Worm (Caenorhabditis elegans) whole organism, L4/young adult: ENCODE data around the gene R09E10.13.
A peak's percentile ranks its signal among the peaks of the same experiment; 100 is the strongest.
"Not testable (repeated sequence)": the region's sequence is repeated elsewhere in the genome, so short reads cannot be mapped to it uniquely, and the experiment has no call there.

Experiments used
- W03F9.2 ChIP-seq: fragments of 150-350 bp; optimal IDR thresholded peaks from 2 replicates; lab custom pipeline; 2014; ENCODE audit warnings: missing biosample characterization, missing genetic modification characterization
- dao-5 ChIP-seq: sonication (generic microtip); optimal IDR thresholded peaks from 2 replicates; lab custom pipeline; 2016; ENCODE audit warnings: missing genotype, missing genetic modification characterization, moderate library complexity, missing compliant biosample characterization
- him-1 ChIP-seq: sonication (generic microtip); optimal IDR thresholded peaks from 2 replicates; lab custom pipeline; 2016; ENCODE audit warnings: missing genotype, missing genetic modification reagents, missing genetic modification characterization, missing compliant biosample characterization

Gene R09E10.13

ce11 chrIV:10295084-10295483 is at the start of gene R09E10.13:
R09E10.13 (minus strand) TSS chrIV:10295144.
- TF ChIP-seq dao-5 (tag; lab: Kevin White, UChicago) (no peak), him-1 (tag; lab: Kevin White, UChicago) (no peak), W03F9.2 (tag; lab: Kevin White, UChicago) (no peak)

ce11 chrIV:10344621-10345020 is 49.7 kb upstream of the R09E10.13 start:
- TF ChIP-seq him-1 (tag; lab: Kevin White, UChicago) (peak; percentile 1), W03F9.2 (tag; lab: Kevin White, UChicago) (no peak)

DNA sequence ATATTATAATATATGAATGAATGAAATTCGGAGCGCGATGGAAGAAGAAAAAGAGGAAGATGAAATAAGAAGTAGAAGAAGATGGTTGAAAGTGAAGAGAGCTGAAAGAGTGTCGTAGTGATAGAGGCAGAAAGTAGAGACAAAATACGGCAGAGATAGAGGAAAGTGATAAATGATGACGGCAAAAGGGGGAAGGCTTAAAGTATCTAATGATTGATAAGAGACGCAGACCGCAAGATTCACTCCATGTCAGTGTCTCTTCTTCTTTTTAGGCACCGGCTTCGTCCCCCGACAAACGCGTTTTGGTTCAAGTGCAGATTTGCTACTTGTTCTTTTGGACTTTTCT is 47.4 kb upstream of the R09E10.13 start:
- peak; percentile 27 for TF ChIP-seq W03F9.2 (tag; lab: Kevin White, UChicago)
- no peak for TF ChIP-seq him-1 (tag; lab: Kevin White, UChicago)
- no peak for TF ChIP-seq dao-5 (tag; lab: Kevin White, UChicago)

- no peak for TF ChIP-seq W03F9.2 (tag; lab: Kevin White, UChicago)
- TF ChIP-seq him-1 (tag; lab: Kevin White, UChicago) = peak; percentile 9
Observed at ce11 chrIV:10341618-10342360, 46.8 kb upstream of the R09E10.13 start.

- no peak for TF ChIP-seq him-1 (tag; lab: Kevin White, UChicago)
- no peak for TF ChIP-seq W03F9.2 (tag; lab: Kevin White, UChicago)
Observed at ce11 chrIV:10339701-10340100, 44.8 kb upstream of the R09E10.13 start.

DNA sequence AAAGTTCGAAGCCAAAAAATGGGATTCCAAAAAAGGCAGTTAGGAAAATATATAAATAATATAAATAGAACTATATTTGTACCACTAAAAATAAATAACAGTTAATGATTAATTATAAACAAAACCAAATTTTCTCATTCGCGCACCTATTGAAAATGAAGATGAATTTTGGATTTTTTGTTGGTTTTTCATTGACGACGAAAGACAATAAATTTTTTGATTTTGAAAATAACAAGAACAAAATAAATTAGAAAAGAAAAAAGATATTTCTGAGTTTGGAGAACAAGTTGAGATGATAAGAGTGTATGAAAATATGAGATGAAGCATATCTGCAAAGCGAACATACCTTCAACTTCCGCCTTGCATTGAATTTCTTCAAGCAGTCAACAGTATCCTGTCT is 42.3 kb upstream of the R09E10.13 start:
- TF ChIP-seq him-1 (tag; lab: Kevin White, UChicago) = no peak
- TF ChIP-seq W03F9.2 (tag; lab: Kevin White, UChicago) = no peak
- TF ChIP-seq dao-5 (tag; lab: Kevin White, UChicago) = no peak

DNA sequence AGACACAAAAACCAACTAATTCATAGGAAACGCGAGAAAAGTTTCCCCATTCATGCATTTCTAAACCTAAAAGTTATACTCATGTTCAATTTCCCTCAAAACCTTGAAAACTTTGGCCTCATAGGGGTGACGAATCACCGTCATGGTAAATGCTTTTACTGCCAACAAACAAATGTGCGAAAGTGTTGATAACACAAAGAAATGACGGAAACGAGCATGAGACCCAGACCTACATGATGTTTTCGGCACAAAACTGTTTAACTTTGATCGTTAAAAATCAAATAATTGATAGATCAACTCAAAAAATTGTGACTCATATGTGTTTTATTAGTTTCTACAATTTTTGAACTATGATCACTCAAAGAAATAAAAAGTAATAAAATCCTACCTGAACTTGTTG is 36.9 kb upstream of the R09E10.13 start:
- TF ChIP-seq W03F9.2 (tag; lab: Kevin White, UChicago) (no peak), him-1 (tag; lab: Kevin White, UChicago) (no peak)

DNA sequence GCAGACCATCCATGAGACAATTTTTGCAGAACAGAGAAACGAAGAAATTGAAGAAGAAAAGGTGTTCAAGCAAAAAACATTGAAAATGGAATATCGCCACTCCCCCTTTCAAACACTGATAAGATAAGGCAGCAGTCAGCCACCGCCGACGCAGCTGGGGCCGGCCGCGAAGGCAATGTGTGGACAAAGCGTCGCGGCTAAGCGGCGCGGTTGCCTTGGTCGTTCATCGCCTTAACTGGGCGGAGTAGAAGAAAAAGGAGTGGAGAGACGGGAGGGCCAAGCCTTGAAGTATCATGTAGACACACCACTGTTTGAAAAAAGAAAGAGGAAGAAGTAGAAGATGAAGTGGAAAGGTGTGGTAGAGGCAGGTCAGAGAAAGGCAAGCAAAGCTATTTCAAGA is 36.0 kb upstream of the R09E10.13 start:
- TF ChIP-seq W03F9.2 (tag; lab: Kevin White, UChicago) (no peak), him-1 (tag; lab: Kevin White, UChicago) (no peak)

- not testable (repeated sequence) for TF ChIP-seq W03F9.2, him-1, dao-5 (tag; lab: Kevin White, UChicago)
Observed at ce11 chrIV:10322650-10323049, 27.7 kb upstream of the R09E10.13 start, which contains the start of gene R09E10.1. R09E10.1 (minus strand) TSS chrIV:10322750.

DNA sequence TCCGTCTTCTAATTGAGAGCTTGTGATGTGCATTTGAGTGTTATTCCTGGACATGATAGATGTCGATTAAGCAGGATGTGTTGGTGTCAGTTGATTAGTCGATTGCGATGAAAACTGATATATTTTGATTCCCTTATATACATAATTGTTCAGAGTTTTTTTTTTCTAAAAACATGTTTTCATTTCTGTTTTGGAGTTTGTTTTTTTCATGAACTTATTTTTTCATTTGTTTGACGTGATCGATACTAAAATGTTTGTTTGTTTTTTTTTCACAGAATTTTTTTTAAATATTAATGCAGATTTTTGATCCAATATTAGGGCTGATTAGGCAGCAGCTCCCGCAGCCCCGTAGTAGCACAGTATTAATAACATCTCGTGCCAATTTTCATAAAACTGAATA is 23.3 kb upstream of the R09E10.13 start, which contains the start of gene R09E10.2:
TSS of gene R09E10.2 (minus strand) at position 101 of the 400 bp plus-strand sequence.
- no peak for TF ChIP-seq him-1 (tag; lab: Kevin White, UChicago)
- TF ChIP-seq W03F9.2 (tag; lab: Kevin White, UChicago) = no peak
- TF ChIP-seq dao-5 (tag; lab: Kevin White, UChicago) = no peak

DNA sequence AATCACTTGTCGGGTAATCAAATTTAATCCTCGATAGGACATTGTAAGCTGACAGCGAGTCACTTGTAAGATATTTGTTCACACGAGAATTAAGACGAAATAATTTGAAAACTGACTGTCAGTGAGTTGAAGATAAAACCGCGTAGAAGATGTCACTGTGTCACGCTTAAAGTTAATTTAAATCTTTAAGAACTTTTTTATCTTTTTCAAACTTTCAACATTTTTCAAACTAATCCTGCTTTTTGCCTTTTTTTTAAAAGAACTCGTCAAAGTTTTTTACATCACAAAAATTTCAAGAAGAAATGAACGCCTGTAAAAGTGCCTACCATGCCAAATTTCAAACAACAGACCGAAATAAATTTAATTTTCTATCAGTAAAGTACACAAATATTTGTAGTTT is 18.6 kb upstream of the R09E10.13 start, which contains the start of gene acs-18:
TSS of gene acs-18 (minus strand) at position 101 of the 400 bp plus-strand sequence.
- TF ChIP-seq dao-5 (tag; lab: Kevin White, UChicago) = no peak
- TF ChIP-seq him-1 (tag; lab: Kevin White, UChicago) = no peak
- no peak for TF ChIP-seq W03F9.2 (tag; lab: Kevin White, UChicago)

ce11 chrIV:10311115-10311514 is 16.2 kb upstream of the R09E10.13 start:
- TF ChIP-seq dao-5 (tag; lab: Kevin White, UChicago) (no peak), W03F9.2 (tag; lab: Kevin White, UChicago) (no peak), him-1 (tag; lab: Kevin White, UChicago) (no peak)

ce11 chrIV:10310329-10310728 is 15.4 kb upstream of the R09E10.13 start, which contains the start of gene R09E10.8:
R09E10.8 (minus strand) TSS chrIV:10310429.
- TF ChIP-seq W03F9.2 (tag; lab: Kevin White, UChicago) (no peak), dao-5 (tag; lab: Kevin White, UChicago) (no peak), him-1 (tag; lab: Kevin White, UChicago) (no peak)

ce11 chrIV:10304383-10304782 is 9.4 kb upstream of the R09E10.13 start:
- TF ChIP-seq dao-5 (tag; lab: Kevin White, UChicago) = no peak
- no peak for TF ChIP-seq W03F9.2 (tag; lab: Kevin White, UChicago)
- no peak for TF ChIP-seq him-1 (tag; lab: Kevin White, UChicago)
